Worm (Caenorhabditis elegans) whole organism, L4/young adult: ENCODE measurements around the gene gop-2.
A peak's percentile ranks its signal among the peaks of the same experiment; 100 is the strongest.

ENCODE experiments used
- W03F9.2 ChIP-seq: fragments of 150-350 bp; optimal IDR thresholded peaks from 2 replicates; lab custom pipeline; 2014; ENCODE audit warnings: missing biosample characterization, missing genetic modification characterization
- dao-5 ChIP-seq: sonication (generic microtip); optimal IDR thresholded peaks from 2 replicates; lab custom pipeline; 2016; ENCODE audit warnings: missing genotype, missing genetic modification characterization, moderate library complexity, missing compliant biosample characterization
- him-1 ChIP-seq: sonication (generic microtip); optimal IDR thresholded peaks from 2 replicates; lab custom pipeline; 2016; ENCODE audit warnings: missing genotype, missing genetic modification reagents, missing genetic modification characterization, missing compliant biosample characterization

The gop-2 gene

ce11 chrIII:5258918-5259317 is at the start of gene gop-2:
Gene gop-2, plus strand, starts transcription at chrIII:5259023.
- no peak for TF ChIP-seq W03F9.2 (tag; lab: Kevin White, UChicago)
- TF ChIP-seq him-1 (tag; lab: Kevin White, UChicago): no peak
- TF ChIP-seq dao-5 (tag; lab: Kevin White, UChicago): no peak

ce11 chrIII:5210269-5210668 is 48.6 kb upstream of the gop-2 start:
- no peak for TF ChIP-seq W03F9.2 (tag; lab: Kevin White, UChicago)
- TF ChIP-seq dao-5 (tag; lab: Kevin White, UChicago): no peak
- TF ChIP-seq him-1 (tag; lab: Kevin White, UChicago): no peak

ce11 chrIII:5211137-5211648 is 47.6 kb upstream of the gop-2 start:
- TF ChIP-seq dao-5 (tag; lab: Kevin White, UChicago) (peak; percentile 81), W03F9.2 (tag; lab: Kevin White, UChicago) (peak; percentile 46)

- TF ChIP-seq dao-5 (tag; lab: Kevin White, UChicago) (no peak), W03F9.2 (tag; lab: Kevin White, UChicago) (no peak), him-1 (tag; lab: Kevin White, UChicago) (no peak)
These were observed 44.7 kb upstream of the gop-2 start for ce11 chrIII:5214162-5214561.

- TF ChIP-seq W03F9.2 (tag; lab: Kevin White, UChicago): no peak
These were observed 43.4 kb upstream of the gop-2 start, which contains the start of gene ZC155.4 for ce11 chrIII:5215375-5215774. Gene ZC155.4, minus strand, starts transcription at chrIII:5215475.

- no peak for TF ChIP-seq W03F9.2 (tag; lab: Kevin White, UChicago)
- no peak for TF ChIP-seq dao-5 (tag; lab: Kevin White, UChicago)
- no peak for TF ChIP-seq him-1 (tag; lab: Kevin White, UChicago)
These were observed 41.3 kb upstream of the gop-2 start, which contains the start of gene cutl-19 for ce11 chrIII:5217511-5217910. Gene cutl-19, minus strand, starts transcription at chrIII:5217611.

- TF ChIP-seq W03F9.2 (tag; lab: Kevin White, UChicago) (no peak), him-1 (tag; lab: Kevin White, UChicago) (no peak), dao-5 (tag; lab: Kevin White, UChicago) (no peak)
These were observed 40.1 kb upstream of the gop-2 start, which contains the start of gene ZC155.2 for ce11 chrIII:5218687-5219086. Gene ZC155.2, plus strand, starts transcription at chrIII:5218987.

- TF ChIP-seq dao-5 (tag; lab: Kevin White, UChicago) (no peak), W03F9.2 (tag; lab: Kevin White, UChicago) (no peak), him-1 (tag; lab: Kevin White, UChicago) (no peak)
These were observed 37.0 kb upstream of the gop-2 start for ce11 chrIII:5221820-5222219.

ce11 chrIII:5222777-5223176 is 36.0 kb upstream of the gop-2 start:
- no peak for TF ChIP-seq W03F9.2 (tag; lab: Kevin White, UChicago)
- no peak for TF ChIP-seq dao-5 (tag; lab: Kevin White, UChicago)
- TF ChIP-seq him-1 (tag; lab: Kevin White, UChicago): no peak

- TF ChIP-seq dao-5 (tag; lab: Kevin White, UChicago) (no peak), W03F9.2 (tag; lab: Kevin White, UChicago) (no peak), him-1 (tag; lab: Kevin White, UChicago) (no peak)
These were observed 33.9 kb upstream of the gop-2 start for ce11 chrIII:5224908-5225307.

- TF ChIP-seq him-1 (tag; lab: Kevin White, UChicago): no peak
- TF ChIP-seq dao-5 (tag; lab: Kevin White, UChicago): no peak
- TF ChIP-seq W03F9.2 (tag; lab: Kevin White, UChicago): peak; percentile 17
These were observed 33.5 kb upstream of the gop-2 start, which contains the start of gene nex-1 for ce11 chrIII:5225321-5225720. Gene nex-1, plus strand, starts transcription at chrIII:5225621.

ce11 chrIII:5227831-5228467 is 30.9 kb upstream of the gop-2 start, which contains the start of the genes C34E10.12, C34E10.10 and atp-2:
Gene C34E10.12, minus strand, starts transcription at chrIII:5227881.
Gene C34E10.10, minus strand, starts transcription at chrIII:5227884.
Gene atp-2, plus strand, starts transcription at chrIII:5228417.
- TF ChIP-seq dao-5 (tag; lab: Kevin White, UChicago): no peak
- TF ChIP-seq him-1 (tag; lab: Kevin White, UChicago): peak; percentile 7
- peak; percentile 89 for TF ChIP-seq W03F9.2 (tag; lab: Kevin White, UChicago)

ce11 chrIII:5228839-5229238 is 30.0 kb upstream of the gop-2 start:
- no peak for TF ChIP-seq him-1 (tag; lab: Kevin White, UChicago)
- no peak for TF ChIP-seq dao-5 (tag; lab: Kevin White, UChicago)
- no peak for TF ChIP-seq W03F9.2 (tag; lab: Kevin White, UChicago)
